Worm (Caenorhabditis elegans) whole organism, young adult: ENCODE results near the gene C50B8.4.

ENCODE experiments used
- nfyb-1 ChIP-seq: fragments of 200-800 bp; sonication (Bioruptor generic); IDR thresholded peaks from 2 replicates; pipeline ENCODE4 v1.3.6; 2022; ENCODE audit warnings: missing genetic modification reagents, missing genetic modification characterization, missing compliant biosample characterization
- snpc-4 ChIP-seq, 5 experiments: fragments of 150-350 bp in 1 of 5; sonication (generic microtip) in 4 of 5; optimal IDR thresholded peaks; 2 replicates each; lab custom pipeline; 2014 to 2018; ENCODE audit warnings: missing genetic modification characterization in 5 of 5, missing biosample characterization in 3 of 5, antibody characterized with exemption in 2 of 5, mild to moderate bottlenecking in 2 of 5, missing compliant biosample characterization in 2 of 5, missing genotype in 2 of 5, moderate library complexity in 2 of 5, missing genetic modification reagents in 1 of 5
- ztf-28 ChIP-seq: fragments of 200-800 bp; sonication (Bioruptor generic); IDR thresholded peaks from 2 replicates; pipeline ENCODE4 v1.3.6; 2022; ENCODE audit warnings: missing genetic modification reagents, missing genetic modification characterization, missing compliant biosample characterization

DNA sequence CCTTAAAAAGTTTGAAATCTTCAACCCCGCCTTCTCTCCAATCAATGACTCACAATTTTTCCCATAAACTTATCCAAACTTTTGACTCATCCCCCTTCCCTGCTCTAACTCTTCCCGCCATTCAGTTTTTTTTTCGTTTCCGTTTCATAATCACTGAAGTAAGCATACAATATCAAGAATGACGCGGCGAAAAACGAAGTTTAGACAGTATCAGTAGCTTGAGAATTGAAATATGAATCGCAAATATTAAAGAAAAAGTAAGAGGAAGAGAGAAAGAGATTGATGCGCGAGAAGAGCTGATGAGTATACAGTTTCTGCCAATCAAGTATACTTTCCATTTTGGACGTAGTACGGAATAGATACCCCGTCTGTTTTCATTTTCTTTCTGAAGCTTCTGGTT is 5.7 kb downstream of the C50B8.4 start:
- TF ChIP-seq ztf-28 (GFP tag; lab: Robert Waterston, UW) (no peak), nfyb-1 (GFP tag; lab: Robert Waterston, UW) (no peak), snpc-4 (GFP tag; optimal IDR thresholded peaks at IDR 0.05; lab: Kevin White, UChicago) (no peak), snpc-4 (tag; optimal IDR thresholded peaks at IDR 0.05; lab: Kevin White, UChicago) (no peak)
